Worm (Caenorhabditis elegans): Measurements from ENCODE around the gene E02H1.1.

Gene E02H1.1

ce11 chrII:9619402-9619862 lies 28.5 kb upstream of the E02H1.1 start (continued):
- TF ChIP-seq swsn-7 (tag; optimal IDR thresholded peaks at IDR 0.05): peak; percentile 36
- peak; percentile 30 for TF ChIP-seq aly-2 (tag; optimal IDR thresholded peaks at IDR 0.05)
- peak; percentile 62 for TF ChIP-seq elt-2 (tag; optimal IDR thresholded peaks at IDR 0.05)
- TF ChIP-seq hlh-4 (tag; optimal IDR thresholded peaks at IDR 0.05): no peak
- TF ChIP-seq isw-1 (GFP tag; IDR thresholded peaks at IDR 0.05): no peak
- TF ChIP-seq C34B4.2 (tag; optimal IDR thresholded peaks at IDR 0.05): no peak
- no peak for TF ChIP-seq ztf-11 (tag; optimal IDR thresholded peaks at IDR 0.05)
- peak; percentile 59 for TF ChIP-seq jun-1 (tag; optimal IDR thresholded peaks at IDR 0.05)
- TF ChIP-seq nhr-76 (tag; optimal IDR thresholded peaks at IDR 0.05): no peak
- TF ChIP-seq unc-86 (tag; optimal IDR thresholded peaks at IDR 0.05): no peak
- TF ChIP-seq tlp-1 (tag; optimal IDR thresholded peaks at IDR 0.05): no peak
- no peak for TF ChIP-seq vab-15 (tag; optimal IDR thresholded peaks at IDR 0.05)
- peak; percentile 61 for TF ChIP-seq C16A3.4 (tag; optimal IDR thresholded peaks at IDR 0.05)
- TF ChIP-seq sup-37 (GFP tag; optimal IDR thresholded peaks at IDR 0.05): no peak
- no peak for TF ChIP-seq hpl-2 (GFP tag; optimal IDR thresholded peaks at IDR 0.05)
- no peak for TF ChIP-seq lin-13 (GFP tag; optimal IDR thresholded peaks at IDR 0.05)
- no peak for TF ChIP-seq pag-3 (tag; optimal IDR thresholded peaks at IDR 0.05; ENCODE audit: borderline replicate concordance, insufficient read depth)
- no peak for TF ChIP-seq nhr-11 (tag; optimal IDR thresholded peaks at IDR 0.05)
- no peak for TF ChIP-seq lin-39 (tag; optimal IDR thresholded peaks at IDR 0.05)
- no peak for TF ChIP-seq efl-3 (GFP tag; optimal IDR thresholded peaks at IDR 0.05)
- no peak for TF ChIP-seq alr-1 (tag; optimal IDR thresholded peaks at IDR 0.05; ENCODE audit: borderline replicate concordance)
- TF ChIP-seq dsc-1 (tag; optimal IDR thresholded peaks at IDR 0.05): peak; percentile 40
- TF ChIP-seq ets-5 (GFP tag; IDR thresholded peaks at IDR 0.05): no peak
- no peak for TF ChIP-seq sptf-1 (tag; optimal IDR thresholded peaks at IDR 0.05)
- TF ChIP-seq unc-30 (tag; optimal IDR thresholded peaks at IDR 0.05): no peak
- peak; percentile 25 for TF ChIP-seq xbp-1 (tag; optimal IDR thresholded peaks at IDR 0.05)
- TF ChIP-seq mdl-1 (tag; optimal IDR thresholded peaks at IDR 0.05): peak in 1 of 2 experiments; percentile 70
- TF ChIP-seq nhr-77 (tag; optimal IDR thresholded peaks at IDR 0.05): no peak
- TF ChIP-seq nhr-84 (tag; optimal IDR thresholded peaks at IDR 0.05): no peak
- TF ChIP-seq ama-1 (optimal IDR thresholded peaks at IDR 0.05): peak; percentile 81
- no peak for TF ChIP-seq grh-1 (GFP tag; IDR thresholded peaks at IDR 0.05)
- TF ChIP-seq irx-1 (tag; optimal IDR thresholded peaks at IDR 0.05): no peak
- peak; percentile 71 for TF ChIP-seq rnt-1 (tag; optimal IDR thresholded peaks at IDR 0.05)
- TF ChIP-seq blmp-1 (tag; optimal IDR thresholded peaks at IDR 0.05): peak; percentile 79
- no peak for TF ChIP-seq C04F5.9 (tag; optimal IDR thresholded peaks at IDR 0.05)
- TF ChIP-seq fkh-10 (GFP tag; optimal IDR thresholded peaks at IDR 0.05): no peak
- no peak for TF ChIP-seq lir-3 (tag; optimal IDR thresholded peaks at IDR 0.05; ENCODE audit: poor library complexity)
- TF ChIP-seq lsy-2 (tag; optimal IDR thresholded peaks at IDR 0.05): peak; percentile 26 to 55
- TF ChIP-seq ceh-90 (tag; optimal IDR thresholded peaks at IDR 0.05): no peak
- no peak for TF ChIP-seq zag-1 (tag; optimal IDR thresholded peaks at IDR 0.05)
- no peak for TF ChIP-seq sox-4 (tag; optimal IDR thresholded peaks at IDR 0.05)
- TF ChIP-seq nhr-12 (tag; optimal IDR thresholded peaks at IDR 0.05): no peak
- no peak for TF ChIP-seq mab-9 (GFP tag; IDR thresholded peaks at IDR 0.05)
- peak; percentile 59 for TF ChIP-seq mep-1 (tag; optimal IDR thresholded peaks at IDR 0.05)
- no peak for TF ChIP-seq nhr-237 (tag; optimal IDR thresholded peaks at IDR 0.05)

- TF ChIP-seq efl-1 (optimal IDR thresholded peaks at IDR 0.05): no peak
- TF ChIP-seq efl-1 (GFP tag; optimal IDR thresholded peaks at IDR 0.05 in 1 of 2): peak in 1 of 2 experiments; percentile 39
- peak; percentile 26 for TF ChIP-seq nhr-85 (tag)
- no peak for TF ChIP-seq ets-5 (GFP tag; IDR thresholded peaks at IDR 0.05)
- TF ChIP-seq isw-1 (GFP tag; IDR thresholded peaks at IDR 0.05): no peak
- no peak for TF ChIP-seq nhr-90 (tag; optimal IDR thresholded peaks at IDR 0.05; ENCODE audit: poor library complexity)
- TF ChIP-seq mef-2 (tag; optimal IDR thresholded peaks at IDR 0.05): no peak
- TF ChIP-seq dpl-1 (GFP tag; optimal IDR thresholded peaks at IDR 0.05): no peak
These were observed 27.8 kb upstream of the E02H1.1 start for ce11 chrII:9618759-9619158.

All from whole organism, L1 larva.